Worm (Caenorhabditis elegans) whole organism, L4/young adult: ENCODE results near the gene nhr-207.

Source experiments
- dao-5 ChIP-seq: sonication (generic microtip); optimal IDR thresholded peaks from 2 replicates; lab custom pipeline; 2016; ENCODE audit warnings: missing genotype, missing genetic modification characterization, moderate library complexity, missing compliant biosample characterization
- him-1 ChIP-seq: sonication (generic microtip); optimal IDR thresholded peaks from 2 replicates; lab custom pipeline; 2016; ENCODE audit warnings: missing genotype, missing genetic modification reagents, missing genetic modification characterization, missing compliant biosample characterization

ce11 chrV:12071483-12071882, 24.5 kb upstream of the nhr-207 start:
- TF ChIP-seq him-1 (tag; lab: Kevin White, UChicago), result no peak
- TF ChIP-seq dao-5, result no peak
